Fruit fly (Drosophila melanogaster): ENCODE data around the gene CG42688.

The CG42688 gene

DNA sequence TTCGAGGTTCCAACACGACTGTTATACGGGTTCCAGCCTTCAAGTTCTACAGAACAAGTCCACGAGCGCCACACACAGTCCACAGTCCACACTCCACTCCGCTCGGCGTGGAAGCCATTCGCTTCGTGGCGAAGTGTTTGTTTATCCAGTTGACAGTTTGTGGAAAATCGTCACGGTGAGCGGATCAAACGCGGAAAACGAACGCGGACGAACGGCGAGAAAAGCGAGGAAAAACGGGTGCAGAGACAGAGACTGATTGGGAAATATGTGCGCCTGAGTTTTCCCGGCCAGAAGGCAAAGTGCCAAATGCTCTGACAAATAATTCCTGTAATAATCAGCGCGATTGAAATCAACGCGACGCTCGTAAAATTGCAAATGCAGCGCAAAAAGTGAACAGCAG lies 7.6 kb upstream of the CG42688 start, which contains the start of gene drl (continued):
- TF ChIP-seq MBD-R2 (GFP tag; IDR thresholded peaks at IDR 0.05) (no peak), sens (GFP tag) (peak; percentile 81), CG5953 (GFP tag; IDR thresholded peaks at IDR 0.05) (no peak), Dref (GFP tag; IDR thresholded peaks at IDR 0.05) (no peak), CG11723 (GFP tag; optimal IDR thresholded peaks at IDR 0.05) (peak; percentile 9), Tbp (GFP tag; optimal IDR thresholded peaks at IDR 0.05) (no peak), sob (GFP tag; IDR thresholded peaks at IDR 0.05) (peak; percentile 42; the same call in 1 of the 2 replicates), NFAT (GFP tag; IDR thresholded peaks at IDR 0.05) (0 out of 2 replicates have a peak, but pooled peaks have one; percentile 34), CG34422 (GFP tag; IDR thresholded peaks at IDR 0.05) (no peak), Doc3 (GFP tag; IDR thresholded peaks at IDR 0.05; ENCODE audit: partially characterized antibody) (no peak), tgo (GFP tag; IDR thresholded peaks at IDR 0.05) (no peak), Dad (GFP tag; optimal IDR thresholded peaks at IDR 0.05) (no peak), CG17385 (GFP tag; optimal IDR thresholded peaks at IDR 0.05) (peak; percentile 28), mld (GFP tag; IDR thresholded peaks at IDR 0.05; ENCODE audit: partially characterized antibody) (0 out of 3 replicates have a peak, but pooled peaks have one; percentile 59), Bteb2 (GFP tag; optimal IDR thresholded peaks at IDR 0.05) (peak; percentile 16), Vsx1 (GFP tag; optimal IDR thresholded peaks at IDR 0.05) (no peak), otp (GFP tag; IDR thresholded peaks at IDR 0.05) (peak; percentile 55; the same call in 1 of the 3 replicates), gsb-n (tag; optimal IDR thresholded peaks at IDR 0.05) (peak; percentile 79), odd (GFP tag; optimal IDR thresholded peaks at IDR 0.05) (peak; percentile 54), CG8944 (GFP tag; optimal IDR thresholded peaks at IDR 0.05) (no peak), Spps (tag; optimal IDR thresholded peaks at IDR 0.05) (no peak), CG9727 (GFP tag; optimal IDR thresholded peaks at IDR 0.05) (peak; percentile 1), fru (optimal IDR thresholded peaks at IDR 0.05) (no peak), amos (GFP tag; IDR thresholded peaks at IDR 0.05; ENCODE audit: partially characterized antibody) (peak; percentile 54), CG6272 (GFP tag; IDR thresholded peaks at IDR 0.05) (no peak), CG14050 (GFP tag; IDR thresholded peaks at IDR 0.05) (no peak), nerfin-1 (tag; optimal IDR thresholded peaks at IDR 0.05) (peak; percentile 76), Gug (GFP tag; IDR thresholded peaks at IDR 0.05) (no peak), CG6791 (GFP tag; IDR thresholded peaks at IDR 0.05; ENCODE audit: partially characterized antibody) (peak; percentile 57; the same call in 1 of the 3 replicates), CG7745 (tag; optimal IDR thresholded peaks at IDR 0.05) (peak; percentile 7), CG17829 (tag; optimal IDR thresholded peaks at IDR 0.05) (peak; percentile 58), pzg (GFP tag; optimal IDR thresholded peaks at IDR 0.05) (no peak), dimm (GFP tag; IDR thresholded peaks at IDR 0.05) (no peak), her (GFP tag; optimal IDR thresholded peaks at IDR 0.05) (peak; percentile 34), CG12155 (GFP tag; optimal IDR thresholded peaks at IDR 0.05) (no peak), az2 (GFP tag; optimal IDR thresholded peaks at IDR 0.05) (no peak), CG1792 (GFP tag; optimal IDR thresholded peaks at IDR 0.05) (no peak), ftz-f1 (GFP tag; optimal IDR thresholded peaks at IDR 0.05) (no peak), HLH4C (GFP tag; IDR thresholded peaks at IDR 0.05; ENCODE audit: partially characterized antibody) (no peak), CG14965 (GFP tag; optimal IDR thresholded peaks at IDR 0.05; ENCODE audit: borderline replicate concordance) (no peak), Poxn (GFP tag; IDR thresholded peaks at IDR 0.05) (no peak), gsb (GFP tag; IDR thresholded peaks at IDR 0.05) (no peak), nom (GFP tag; optimal IDR thresholded peaks at IDR 0.05) (peak; percentile 63), vvl (GFP tag; IDR thresholded peaks at IDR 0.05) (peak; percentile 63; the same call in 1 of the 2 replicates), Dip2 (GFP tag; IDR thresholded peaks at IDR 0.05) (no peak), chinmo (GFP tag; IDR thresholded peaks at IDR 0.05; ENCODE audit: partially characterized antibody) (peak; percentile 92; the same call in 3 of the 4 replicates), dpn (GFP tag; optimal IDR thresholded peaks at IDR 0.05) (peak; percentile 4 to 26), Hey (tag; optimal IDR thresholded peaks at IDR 0.05) (peak; percentile 13), CG15269 (tag; optimal IDR thresholded peaks at IDR 0.05) (no peak), pfk (GFP tag; optimal IDR thresholded peaks at IDR 0.05) (peak; percentile 49), CG13424 (tag; optimal IDR thresholded peaks at IDR 0.05) (no peak), pita (GFP tag; optimal IDR thresholded peaks at IDR 0.05) (no peak)

Measured in whole organism, embryonic.